Fruit fly (Drosophila melanogaster) whole organism, embryonic: ENCODE data around the gene neb.

ENCODE experiments used
- Abd-B ChIP-seq: fragments of 200-800 bp; sonication (Bioruptor generic); optimal IDR thresholded peaks from 2 replicates; lab custom pipeline; 2018; ENCODE audit warnings: missing biosample characterization, mild to moderate bottlenecking, missing genetic modification characterization, moderate library complexity
- Atf3 ChIP-seq: fragments of 200-800 bp; sonication (Bioruptor generic); optimal IDR thresholded peaks from 3 replicates; lab custom pipeline; 2016; ENCODE audit warnings: missing biosample characterization, missing genetic modification characterization
- CG11093 ChIP-seq: fragments of 200-800 bp; sonication (Bioruptor generic); IDR thresholded peaks from 3 replicates; pipeline ENCODE4 v1.3.6; 2022; ENCODE audit warnings: missing biosample characterization, missing genetic modification characterization
- CG11247 ChIP-seq: fragments of 200-800 bp; sonication (Bioruptor generic); IDR thresholded peaks from 2 replicates; pipeline ENCODE4 v1.3.6; 2022; ENCODE audit warnings: missing biosample characterization, missing genetic modification characterization
- CG11723 ChIP-seq: fragments of 200-800 bp; sonication (Bioruptor generic); optimal IDR thresholded peaks from 2 replicates; lab custom pipeline; 2017; ENCODE audit warnings: missing biosample characterization, mild to moderate bottlenecking, missing genetic modification characterization
- CG12104 ChIP-seq: fragments of 200-800 bp; sonication (Bioruptor generic); optimal IDR thresholded peaks from 3 replicates; lab custom pipeline; 2016; ENCODE audit warnings: missing biosample characterization, missing genetic modification characterization
- CG12219 ChIP-seq: fragments of 200-800 bp; sonication (Bioruptor generic); optimal IDR thresholded peaks from 3 replicates; lab custom pipeline; 2018; ENCODE audit warnings: missing biosample characterization, mild to moderate bottlenecking, missing genetic modification characterization
- CG15696 ChIP-seq: fragments of 200-800 bp; sonication (Bioruptor generic); optimal IDR thresholded peaks from 2 replicates; lab custom pipeline; 2019; ENCODE audit warnings: missing biosample characterization, mild to moderate bottlenecking, missing genetic modification characterization, moderate library complexity
- CG18764 ChIP-seq: fragments of 200-800 bp; sonication (Bioruptor generic); optimal IDR thresholded peaks from 3 replicates; lab custom pipeline; 2016; ENCODE audit warnings: missing biosample characterization, missing genetic modification characterization
- CG34422 ChIP-seq: fragments of 200-800 bp; sonication (Bioruptor generic); IDR thresholded peaks from 3 replicates; pipeline ENCODE4 v1.3.6; 2022; ENCODE audit warnings: missing biosample characterization, missing genetic modification characterization
- CG42726 ChIP-seq: fragments of 200-800 bp; sonication (Bioruptor generic); IDR thresholded peaks from 2 replicates; pipeline ENCODE4 v1.3.6; 2022; ENCODE audit warnings: missing biosample characterization, missing genetic modification characterization; ENCODE audit not compliant: partially characterized antibody
- CG7556 ChIP-seq: fragments of 200-800 bp; sonication (Bioruptor generic); optimal IDR thresholded peaks from 2 replicates; lab custom pipeline; 2017; ENCODE audit warnings: missing biosample characterization, mild to moderate bottlenecking, missing genetic modification characterization
- CG8765 ChIP-seq: fragments of 200-800 bp; sonication (Bioruptor generic); IDR thresholded peaks from 2 replicates; pipeline ENCODE4 v1.3.6; 2022; ENCODE audit warnings: missing biosample characterization, missing genetic modification characterization
- CG8924 ChIP-seq: fragments of 200-800 bp; optimal IDR thresholded peaks from 3 replicates; lab custom pipeline; 2019; ENCODE audit warnings: missing biosample characterization, mild to moderate bottlenecking, missing genetic modification characterization, moderate library complexity
- CHES-1-like ChIP-seq: fragments of 200-800 bp; sonication (Bioruptor generic); optimal IDR thresholded peaks from 2 replicates; lab custom pipeline; 2016; ENCODE audit warnings: missing biosample characterization, missing genetic modification characterization
- CTCF ChIP-seq: fragments of 200-800 bp; sonication (Bioruptor generic); optimal IDR thresholded peaks from 2 replicates; lab custom pipeline; 2017; ENCODE audit warnings: missing biosample characterization, mild to moderate bottlenecking, missing genetic modification characterization, moderate library complexity
- Deaf1 ChIP-seq: fragments of 200-800 bp; optimal IDR thresholded peaks from 3 replicates; lab custom pipeline; 2019; ENCODE audit warnings: missing biosample characterization, mild to moderate bottlenecking, missing genetic modification characterization, moderate library complexity
- Doc2 ChIP-seq: fragments of 200-800 bp; sonication (Bioruptor generic); IDR thresholded peaks from 2 replicates; pipeline ENCODE4 v1.3.6; 2022; ENCODE audit warnings: missing biosample characterization, missing genetic modification characterization
- Doc3 ChIP-seq: fragments of 200-800 bp; sonication (Bioruptor generic); IDR thresholded peaks from 3 replicates; pipeline ENCODE4 v1.3.6; 2022; ENCODE audit warnings: missing biosample characterization, missing genetic modification characterization; ENCODE audit not compliant: partially characterized antibody
- HHEX ChIP-seq: fragments of 200-800 bp; sonication (Bioruptor generic); optimal IDR thresholded peaks from 3 replicates; lab custom pipeline; 2017; ENCODE audit warnings: missing biosample characterization, mild to moderate bottlenecking, missing genetic modification characterization, missing genetic modification reagents
- Hr51 ChIP-seq, 2 experiments: fragments of 200-800 bp; sonication (Bioruptor generic); optimal IDR thresholded peaks; 2 replicates in 1 of 2; 3 replicates in 1 of 2; lab custom pipeline; 2016 to 2018; ENCODE audit warnings: missing biosample characterization in 2 of 2, missing genetic modification characterization in 2 of 2, mild to moderate bottlenecking in 1 of 2, moderate library complexity in 1 of 2
- NC2α ChIP-seq: fragments of 200-800 bp; sonication (Bioruptor generic); optimal IDR thresholded peaks from 2 replicates; lab custom pipeline; 2016; ENCODE audit warnings: missing biosample characterization, missing genetic modification characterization
- NfI ChIP-seq: fragments of 200-800 bp; sonication (Bioruptor generic); optimal IDR thresholded peaks from 3 replicates; lab custom pipeline; 2018; ENCODE audit warnings: missing biosample characterization, mild to moderate bottlenecking, missing genetic modification characterization, moderate library complexity
- Opbp ChIP-seq: fragments of 200-800 bp; sonication (Bioruptor generic); IDR thresholded peaks from 3 replicates; pipeline ENCODE4 v1.3.6; 2022; ENCODE audit warnings: missing biosample characterization, missing genetic modification characterization; ENCODE audit not compliant: partially characterized antibody
- Sox102F ChIP-seq: fragments of 200-800 bp; sonication (Bioruptor generic); optimal IDR thresholded peaks from 2 replicates; lab custom pipeline; 2018; ENCODE audit warnings: missing biosample characterization, mild to moderate bottlenecking, missing genetic modification characterization, moderate library complexity
- ash1 ChIP-seq: fragments of 200-800 bp; sonication (Bioruptor generic); optimal IDR thresholded peaks from 2 replicates; lab custom pipeline; 2018; ENCODE audit warnings: missing biosample characterization, mild to moderate bottlenecking, missing genetic modification characterization
- corto ChIP-seq: fragments of 200-800 bp; sonication (Bioruptor generic); optimal IDR thresholded peaks from 2 replicates; lab custom pipeline; 2016; ENCODE audit warnings: missing biosample characterization, mild to moderate bottlenecking, missing genetic modification characterization, moderate library complexity
- disco-r ChIP-seq: fragments of 200-800 bp; sonication (Bioruptor generic); optimal IDR thresholded peaks from 2 replicates; lab custom pipeline; 2016; ENCODE audit warnings: missing biosample characterization, missing genetic modification characterization
- fru ChIP-seq: fragments of >200 bp; optimal IDR thresholded peaks from 2 replicates; lab custom pipeline; 2017
- fu2 ChIP-seq: fragments of 200-800 bp; sonication (Bioruptor generic); optimal IDR thresholded peaks from 2 replicates; lab custom pipeline; 2016; ENCODE audit warnings: missing biosample characterization, missing genetic modification characterization
- grau ChIP-seq: fragments of 200-800 bp; optimal IDR thresholded peaks from 3 replicates; lab custom pipeline; 2019; ENCODE audit warnings: missing biosample characterization, mild to moderate bottlenecking, missing genetic modification characterization, moderate library complexity
- grn ChIP-seq: fragments of 200-800 bp; sonication (Bioruptor generic); optimal IDR thresholded peaks from 3 replicates; lab custom pipeline; 2017; ENCODE audit warnings: missing biosample characterization, missing genetic modification characterization
- gro ChIP-seq: fragments of 200-800 bp; sonication (Bioruptor generic); optimal IDR thresholded peaks from 2 replicates; lab custom pipeline; 2016; ENCODE audit warnings: missing biosample characterization, missing genetic modification characterization
- hth ChIP-seq: fragments of >200 bp; optimal IDR thresholded peaks from 2 replicates; lab custom pipeline; 2017; ENCODE audit warnings: inconsistent platforms
- inv ChIP-seq: fragments of 200-800 bp; sonication (Bioruptor generic); IDR thresholded peaks from 2 replicates; pipeline ENCODE4 v1.3.6; 2022; ENCODE audit warnings: missing biosample characterization, missing genetic modification characterization; ENCODE audit not compliant: partially characterized antibody
- kah ChIP-seq: fragments of 200-800 bp; sonication (Bioruptor generic); optimal IDR thresholded peaks from 2 replicates; lab custom pipeline; 2018; ENCODE audit warnings: missing biosample characterization, mild to moderate bottlenecking, missing genetic modification characterization
- mirr ChIP-seq: fragments of 200-800 bp; sonication (Bioruptor generic); optimal IDR thresholded peaks from 3 replicates; lab custom pipeline; 2018; ENCODE audit warnings: missing biosample characterization, mild to moderate bottlenecking, missing genetic modification characterization
- odd ChIP-seq: fragments of 200-800 bp; sonication (Bioruptor generic); optimal IDR thresholded peaks from 2 replicates; lab custom pipeline; 2017; ENCODE audit warnings: missing biosample characterization, mild to moderate bottlenecking, missing genetic modification characterization
- onecut ChIP-seq: fragments of 200-800 bp; sonication (Bioruptor generic); IDR thresholded peaks from 2 replicates; pipeline ENCODE4 v1.3.6; 2022; ENCODE audit warnings: missing biosample characterization, missing genetic modification characterization
- pan ChIP-seq, 4 experiments: fragments of >200 bp in 3 of 4; fragments of 200-800 bp in 1 of 4; sonication (Bioruptor generic) in 1 of 4; optimal IDR thresholded peaks in 3 of 4; IDR thresholded peaks in 1 of 4; 2 replicates each; pipeline versions ENCODE4 v1.3.6 to Lab custom; 2017 to 2022; ENCODE audit warnings: missing biosample characterization in 2 of 4, missing genetic modification characterization in 2 of 4, mixed read lengths in 1 of 4
- pros ChIP-seq: fragments of 200-800 bp; sonication (Bioruptor generic); optimal IDR thresholded peaks from 3 replicates; lab custom pipeline; 2019; ENCODE audit warnings: missing biosample characterization, mild to moderate bottlenecking, missing genetic modification characterization, moderate library complexity
- ranshi ChIP-seq: fragments of 200-800 bp; sonication (Bioruptor generic); IDR thresholded peaks from 2 replicates; pipeline ENCODE4 v1.3.6; 2022; ENCODE audit warnings: missing biosample characterization, missing genetic modification characterization
- row ChIP-seq: fragments of 200-800 bp; sonication (Bioruptor generic); IDR thresholded peaks from 3 replicates; pipeline ENCODE4 v1.3.6; 2022; ENCODE audit warnings: missing biosample characterization, missing genetic modification characterization
- sima ChIP-seq: fragments of 200-800 bp; sonication (Bioruptor generic); optimal IDR thresholded peaks from 2 replicates; lab custom pipeline; 2016; ENCODE audit warnings: missing biosample characterization, missing genetic modification characterization
- sr ChIP-seq: fragments of 200-800 bp; sonication (Bioruptor generic); IDR thresholded peaks from 3 replicates; pipeline ENCODE4 v1.3.6; 2022; ENCODE audit warnings: missing biosample characterization, missing genetic modification characterization
- tio ChIP-seq: fragments of 200-800 bp; sonication (Bioruptor generic); optimal IDR thresholded peaks from 2 replicates; lab custom pipeline; 2017; ENCODE audit warnings: missing biosample characterization, missing genetic modification characterization, inconsistent platforms
- trh ChIP-seq: fragments of 200-800 bp; sonication (Bioruptor generic); optimal IDR thresholded peaks from 2 replicates; lab custom pipeline; 2016; ENCODE audit warnings: missing biosample characterization, missing genetic modification characterization
- tx ChIP-seq: fragments of 200-800 bp; sonication (Bioruptor generic); optimal IDR thresholded peaks from 2 replicates; lab custom pipeline; 2016; ENCODE audit warnings: missing biosample characterization, missing genetic modification characterization
- vfl ChIP-seq: fragments of 200-800 bp; sonication (Bioruptor generic); optimal IDR thresholded peaks from 2 replicates; lab custom pipeline; 2016; ENCODE audit warnings: missing biosample characterization, missing genetic modification characterization
- yki ChIP-seq: fragments of >200 bp; optimal IDR thresholded peaks from 3 replicates; lab custom pipeline; 2018
- zfh2 ChIP-seq: fragments of 200-800 bp; sonication (Bioruptor generic); optimal IDR thresholded peaks from 2 replicates; lab custom pipeline; 2016; ENCODE audit warnings: missing biosample characterization, missing genetic modification characterization

The neb gene

dm6 chr2L:20097105-20097631 is 21.6 kb downstream of the neb start, which contains the start of the genes mRpS18B and Kua (continued):
- TF ChIP-seq row (GFP tag; lab: Robert Waterston, UW), result peak; percentile 86
- no peak for TF ChIP-seq CG12219 (GFP tag; lab: Kevin White, UChicago)
- peak; percentile 67 for TF ChIP-seq Opbp (GFP tag; lab: Robert Waterston, UW)
- TF ChIP-seq Atf3, result no peak
- 0 out of 3 replicates have a peak, but pooled peaks have one; percentile 54 for TF ChIP-seq CG34422 (GFP tag; lab: Robert Waterston, UW)
- TF ChIP-seq trh (GFP tag; lab: Kevin White, UChicago), result no peak
- TF ChIP-seq mirr, result no peak
- no peak for TF ChIP-seq fu2 (GFP tag; lab: Kevin White, UChicago)
- 0 out of 2 replicates have a peak, but pooled peaks have one; percentile 43 for TF ChIP-seq CG42726 (GFP tag; lab: Robert Waterston, UW)
- no peak for TF ChIP-seq fru (lab: Kevin White, UChicago)
- TF ChIP-seq tio (GFP tag; lab: Kevin White, UChicago), result no peak
- TF ChIP-seq inv (GFP tag; lab: Robert Waterston, UW), result peak; percentile 47
- TF ChIP-seq pan (optimal IDR thresholded peaks at IDR 0.05; lab: Kevin White, UChicago), result no peak
- peak in 1 of 2 experiments; percentile 63 for TF ChIP-seq pan (GFP tag; optimal IDR thresholded peaks at IDR 0.05 in 1 of 2, IDR thresholded peaks at IDR 0.05 in 1 of 2)
- TF ChIP-seq grau (tag; lab: Kevin White, UChicago), result peak; percentile 64
- TF ChIP-seq disco-r, result no peak
- TF ChIP-seq gro (GFP tag; lab: Kevin White, UChicago), result no peak
- TF ChIP-seq CG11247, result peak; percentile 39; the same call in 1 of the 2 replicates
- no peak for TF ChIP-seq hth (lab: Kevin White, UChicago)
- no peak for TF ChIP-seq onecut (GFP tag; lab: Robert Waterston, UW)
- no peak for TF ChIP-seq CG11723 (GFP tag; lab: Kevin White, UChicago)
- TF ChIP-seq Sox102F (GFP tag; lab: Kevin White, UChicago), result peak; percentile 71
- TF ChIP-seq yki (lab: Kevin White, UChicago), result no peak
- TF ChIP-seq odd (GFP tag; lab: Kevin White, UChicago), result no peak
- TF ChIP-seq sima, result no peak
- TF ChIP-seq CG18764 (GFP tag; lab: Kevin White, UChicago), result peak; percentile 1
- no peak for TF ChIP-seq tx
- peak; percentile 62 for TF ChIP-seq NfI (GFP tag; lab: Kevin White, UChicago)
- peak; percentile 53 for TF ChIP-seq CG8924 (tag; lab: Kevin White, UChicago)
- no peak for TF ChIP-seq CG11093
- TF ChIP-seq CG12104, result peak; percentile 51
- TF ChIP-seq grn, result no peak
- no peak for TF ChIP-seq pros (GFP tag; lab: Kevin White, UChicago)
- TF ChIP-seq zfh2, result no peak
- TF ChIP-seq HHEX (GFP tag; lab: Kevin White, UChicago), result peak; percentile 35
- no peak for TF ChIP-seq vfl (GFP tag; lab: Kevin White, UChicago)
- TF ChIP-seq NC2α, result no peak
- peak; percentile 46; the same call in 2 of the 3 replicates for TF ChIP-seq Doc3 (GFP tag; lab: Robert Waterston, UW)
- TF ChIP-seq sr (GFP tag; lab: Robert Waterston, UW), result no peak
- TF ChIP-seq kah (GFP tag; lab: Kevin White, UChicago), result peak; percentile 47
- no peak for TF ChIP-seq ash1
- TF ChIP-seq corto (GFP tag; lab: Kevin White, UChicago), result no peak
- peak; percentile 57; the same call in 1 of the 2 replicates for TF ChIP-seq ranshi (GFP tag; lab: Robert Waterston, UW)
- peak in 1 of 2 experiments; percentile 52 for TF ChIP-seq Hr51 (GFP tag; optimal IDR thresholded peaks at IDR 0.05; lab: Kevin White, UChicago)
- TF ChIP-seq CHES-1-like (GFP tag; lab: Kevin White, UChicago), result no peak
- TF ChIP-seq CG15696 (tag; lab: Kevin White, UChicago), result peak; percentile 65
- no peak for TF ChIP-seq CTCF (GFP tag; lab: Kevin White, UChicago)
- TF ChIP-seq Doc2 (GFP tag; lab: Robert Waterston, UW), result no peak
- TF ChIP-seq Abd-B (GFP tag; lab: Kevin White, UChicago), result peak; percentile 32
- peak; percentile 38 for TF ChIP-seq CG7556 (GFP tag; lab: Kevin White, UChicago)
- no peak for TF ChIP-seq Deaf1 (tag; lab: Kevin White, UChicago)
- TF ChIP-seq CG8765 (GFP tag; lab: Robert Waterston, UW), result no peak
